Worm (Caenorhabditis elegans): ENCODE measurements around the gene F38B2.3.

F38B2.3 gene

DNA sequence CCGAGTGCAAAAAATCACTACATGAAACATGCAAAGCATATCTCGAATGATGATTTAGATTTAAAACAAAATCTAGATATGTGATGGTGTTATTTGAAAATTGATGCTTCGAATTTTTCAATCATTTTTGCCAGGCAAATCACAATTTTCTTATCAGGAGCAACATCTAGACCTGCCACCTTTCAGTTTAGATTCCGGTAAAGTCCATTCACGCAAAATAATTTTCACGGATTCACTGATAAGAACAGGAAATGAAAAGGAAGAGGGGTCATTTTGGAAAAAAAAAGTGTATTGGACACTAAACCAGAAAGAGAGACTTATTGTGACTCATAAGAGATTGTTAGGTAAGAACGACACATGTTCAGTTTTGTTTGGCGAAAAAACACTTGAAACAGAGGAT, 34.2 kb downstream of the F38B2.3 start:
- TF ChIP-seq fos-1 (tag; optimal IDR thresholded peaks at IDR 0.05) = peak; percentile 88
- TF ChIP-seq lin-39 (tag; optimal IDR thresholded peaks at IDR 0.05) = no peak

DNA sequence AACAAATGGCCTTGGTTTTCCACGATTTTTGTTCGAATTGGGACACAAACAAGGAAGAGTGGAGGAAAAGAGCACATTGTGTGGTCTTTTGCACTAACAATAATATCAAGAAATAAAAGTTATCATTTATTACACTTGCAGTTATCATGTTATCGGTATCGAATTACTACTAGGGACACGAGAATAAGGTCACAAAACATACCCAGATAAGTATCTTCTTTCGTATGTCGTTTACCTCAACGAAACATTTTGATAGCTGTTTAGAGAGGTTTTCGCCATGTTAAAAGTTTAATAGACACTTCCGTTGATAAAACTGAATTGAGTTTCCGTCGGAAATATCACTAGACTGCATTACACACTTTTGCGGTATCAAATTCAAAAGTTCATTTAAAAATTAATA, 35.2 kb downstream of the F38B2.3 start:
- TF ChIP-seq mdl-1 (tag; optimal IDR thresholded peaks at IDR 0.05) (no peak), elt-1 (tag; optimal IDR thresholded peaks at IDR 0.05) (no peak), fos-1 (tag; optimal IDR thresholded peaks at IDR 0.05) (peak; percentile 62)

DNA sequence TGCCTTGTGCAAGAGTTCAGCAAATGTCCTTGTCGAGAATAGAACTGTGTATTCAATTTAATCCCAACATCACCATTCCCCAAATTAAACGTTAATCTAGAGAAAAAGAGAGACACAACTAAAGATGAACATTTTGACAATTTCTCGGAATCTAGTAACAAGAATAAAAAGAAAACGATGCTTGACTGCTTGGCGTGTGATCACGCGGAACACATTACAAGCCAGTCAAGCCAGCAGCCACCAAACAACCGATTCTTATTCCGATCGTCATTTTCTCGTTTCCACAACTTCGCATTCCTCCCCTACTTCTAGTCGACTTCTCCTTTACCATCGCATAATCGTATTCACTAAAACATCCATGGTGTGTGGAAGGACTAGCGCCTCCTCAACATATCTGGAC, 36.8 kb downstream of the F38B2.3 start:
- no peak for TF ChIP-seq lsy-2 (tag; optimal IDR thresholded peaks at IDR 0.05)
- no peak for TF ChIP-seq unc-39 (tag; optimal IDR thresholded peaks at IDR 0.05)
- no peak for TF ChIP-seq ceh-16 (tag; optimal IDR thresholded peaks at IDR 0.05)
- no peak for TF ChIP-seq F13H6.1 (tag; optimal IDR thresholded peaks at IDR 0.05)
- TF ChIP-seq fos-1 (tag; optimal IDR thresholded peaks at IDR 0.05) = no peak
- no peak for TF ChIP-seq ztf-11 (tag; optimal IDR thresholded peaks at IDR 0.05)
- no peak for TF ChIP-seq ztf-1 (GFP tag; conservative IDR thresholded peaks at IDR 0.05)
- no peak for TF ChIP-seq egl-27 (tag; optimal IDR thresholded peaks at IDR 0.05)

DNA sequence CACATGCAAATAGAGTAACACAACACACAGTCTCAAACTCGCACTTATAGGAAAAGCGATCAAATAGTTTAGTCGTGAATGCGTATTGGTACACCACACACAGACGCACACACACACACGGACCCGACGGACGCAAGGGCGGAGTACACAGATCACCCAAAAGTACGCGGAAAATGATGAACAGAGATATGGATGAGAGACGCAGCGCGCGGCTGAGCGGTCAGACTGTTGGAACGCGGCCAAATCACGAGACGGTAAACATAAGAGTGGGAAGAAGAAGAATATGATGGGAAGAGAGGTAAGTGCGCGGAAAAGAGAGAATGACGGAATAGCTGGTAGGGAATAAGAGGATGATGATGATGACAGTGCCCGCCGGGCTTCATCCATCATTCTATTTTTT, 38.1 kb downstream of the F38B2.3 start:
- no peak for TF ChIP-seq unc-39 (tag; optimal IDR thresholded peaks at IDR 0.05)
- TF ChIP-seq lin-11 (tag; optimal IDR thresholded peaks at IDR 0.05) = no peak
- TF ChIP-seq zag-1 (tag; optimal IDR thresholded peaks at IDR 0.05) = no peak
- TF ChIP-seq mab-5 (tag; optimal IDR thresholded peaks at IDR 0.05) = no peak
- TF ChIP-seq nhr-23 (tag; optimal IDR thresholded peaks at IDR 0.05) = no peak
- no peak for TF ChIP-seq lin-13 (GFP tag; optimal IDR thresholded peaks at IDR 0.05)
- peak in 1 of 2 experiments; percentile 5 for TF ChIP-seq lsy-2 (tag; optimal IDR thresholded peaks at IDR 0.05)
- no peak for TF ChIP-seq blmp-1 (tag; optimal IDR thresholded peaks at IDR 0.05; ENCODE audit: insufficient read depth)
- peak in 1 of 2 experiments; percentile 30 for TF ChIP-seq mdl-1 (tag; optimal IDR thresholded peaks at IDR 0.05)
- no peak for TF ChIP-seq R02D3.7 (tag; optimal IDR thresholded peaks at IDR 0.05)
- TF ChIP-seq nhr-11 (tag; optimal IDR thresholded peaks at IDR 0.05) = no peak
- TF ChIP-seq nhr-12 (tag; optimal IDR thresholded peaks at IDR 0.05) = no peak
- no peak for TF ChIP-seq C34F6.9 (tag; optimal IDR thresholded peaks at IDR 0.05)
- no peak for TF ChIP-seq peb-1 (tag; optimal IDR thresholded peaks at IDR 0.05)
- no peak for TF ChIP-seq alr-1 (tag; optimal IDR thresholded peaks at IDR 0.05)
- no peak for TF ChIP-seq elt-1 (tag; optimal IDR thresholded peaks at IDR 0.05)
- TF ChIP-seq F13H6.1 (tag; optimal IDR thresholded peaks at IDR 0.05) = peak; percentile 23
- no peak for TF ChIP-seq crh-2 (tag; optimal IDR thresholded peaks at IDR 0.05)
- TF ChIP-seq ztf-4 (tag; optimal IDR thresholded peaks at IDR 0.05) = no peak
- no peak for TF ChIP-seq skn-1 (tag; optimal IDR thresholded peaks at IDR 0.05)
- TF ChIP-seq ztf-1 (GFP tag; conservative IDR thresholded peaks at IDR 0.05) = no peak
- TF ChIP-seq ceh-16 (tag; optimal IDR thresholded peaks at IDR 0.05) = no peak
- peak; percentile 76 for TF ChIP-seq nhr-21 (tag; optimal IDR thresholded peaks at IDR 0.05)
- no peak for TF ChIP-seq ZK546.5 (tag; optimal IDR thresholded peaks at IDR 0.05)
- peak; percentile 31 for TF ChIP-seq sem-4 (tag; optimal IDR thresholded peaks at IDR 0.05)
- TF ChIP-seq sma-3 (GFP tag; optimal IDR thresholded peaks at IDR 0.05) = peak; percentile 57
- TF ChIP-seq elt-3 (tag; optimal IDR thresholded peaks at IDR 0.05) = no peak
- no peak for TF ChIP-seq ama-1 (optimal IDR thresholded peaks at IDR 0.05)
- TF ChIP-seq nhr-6 (tag; optimal IDR thresholded peaks at IDR 0.05) = no peak
- TF ChIP-seq nhr-237 (tag; optimal IDR thresholded peaks at IDR 0.05) = no peak
- no peak for TF ChIP-seq dmd-4 (tag; optimal IDR thresholded peaks at IDR 0.05)
- TF ChIP-seq Y55F3AM.14 (GFP tag; optimal IDR thresholded peaks at IDR 0.05) = peak; percentile 19
- TF ChIP-seq mbf-1 (tag; optimal IDR thresholded peaks at IDR 0.05) = no peak
- TF ChIP-seq fos-1 (tag; optimal IDR thresholded peaks at IDR 0.05) = peak; percentile 11
- peak; percentile 50 for TF ChIP-seq nhr-25 (tag; optimal IDR thresholded peaks at IDR 0.05)
- no peak for TF ChIP-seq egl-27 (tag; optimal IDR thresholded peaks at IDR 0.05)
- no peak for TF ChIP-seq ceh-82 (tag; optimal IDR thresholded peaks at IDR 0.05)
- TF ChIP-seq lin-39 (tag; optimal IDR thresholded peaks at IDR 0.05) = no peak
- peak; percentile 31 for TF ChIP-seq sma-9 (GFP tag; optimal IDR thresholded peaks at IDR 0.05)
- no peak for TF ChIP-seq sma-9 (tag; optimal IDR thresholded peaks at IDR 0.05)
- no peak for TF ChIP-seq aly-2 (tag; optimal IDR thresholded peaks at IDR 0.05)
- no peak for TF ChIP-seq nhr-77 (tag; optimal IDR thresholded peaks at IDR 0.05)
- TF ChIP-seq nhr-129 (tag; optimal IDR thresholded peaks at IDR 0.05) = no peak
- TF ChIP-seq gmeb-1 (tag; optimal IDR thresholded peaks at IDR 0.05) = no peak
- no peak for TF ChIP-seq nhr-10 (tag; optimal IDR thresholded peaks at IDR 0.05)
- no peak for TF ChIP-seq ztf-11 (tag; optimal IDR thresholded peaks at IDR 0.05)
- no peak for TF ChIP-seq snpc-4 (tag; optimal IDR thresholded peaks at IDR 0.05)
- TF ChIP-seq unc-55 (GFP tag; optimal IDR thresholded peaks at IDR 0.05) = no peak
- no peak for TF ChIP-seq unc-62 (GFP tag; optimal IDR thresholded peaks at IDR 0.05)
